Worm (Caenorhabditis elegans): Measurements from ENCODE around the gene T19H12.12.

ce11 chrV:4920690-4921152 is 36.1 kb downstream of the T19H12.12 start, which contains the start of the genes C02E7.8 and srh-23:
- no peak for TF ChIP-seq snpc-4 (tag; optimal IDR thresholded peaks at IDR 0.05)
- TF ChIP-seq gmeb-1 (tag; optimal IDR thresholded peaks at IDR 0.05) = no peak
- no peak for TF ChIP-seq ceh-16 (tag; optimal IDR thresholded peaks at IDR 0.05)
- no peak for TF ChIP-seq lsy-2 (tag; optimal IDR thresholded peaks at IDR 0.05)
- no peak for TF ChIP-seq Y55F3AM.14 (GFP tag; optimal IDR thresholded peaks at IDR 0.05)
- TF ChIP-seq egl-27 (tag; optimal IDR thresholded peaks at IDR 0.05) = no peak
- TF ChIP-seq elt-3 (tag; optimal IDR thresholded peaks at IDR 0.05) = no peak
- no peak for TF ChIP-seq nhr-23 (tag; optimal IDR thresholded peaks at IDR 0.05)
- TF ChIP-seq ztf-11 (tag; optimal IDR thresholded peaks at IDR 0.05) = no peak
- no peak for TF ChIP-seq unc-62 (GFP tag; optimal IDR thresholded peaks at IDR 0.05)
- no peak for TF ChIP-seq lin-39 (tag; optimal IDR thresholded peaks at IDR 0.05)
